Fruit fly (Drosophila melanogaster) whole organism, pupa: Measurements from ENCODE around the gene BCL7-like.

Source experiments
- CG10348 ChIP-seq: fragments of 200-800 bp; sonication (Bioruptor generic); IDR thresholded peaks from 2 replicates; pipeline ENCODE4 v1.3.6; 2022; ENCODE audit warnings: missing biosample characterization, missing genetic modification characterization
- CG14655 ChIP-seq: fragments of 200-800 bp; sonication (Bioruptor generic); optimal IDR thresholded peaks from 3 replicates; lab custom pipeline; 2017; ENCODE audit warnings: mild to moderate bottlenecking, missing biosample characterization, missing genetic modification reagents, missing genetic modification characterization
- CG32121 ChIP-seq: fragments of 200-800 bp; sonication (Bioruptor generic); IDR thresholded peaks from 2 replicates; pipeline ENCODE4 v1.3.6; 2022; ENCODE audit warnings: missing biosample characterization, missing genetic modification characterization
- CG4496 ChIP-seq: fragments of 200-800 bp; sonication (Bioruptor generic); IDR thresholded peaks from 3 replicates; pipeline ENCODE4 v1.3.6; 2022; ENCODE audit warnings: missing biosample characterization, missing genetic modification characterization
- CG8159 ChIP-seq: fragments of 200-800 bp; sonication (Bioruptor generic); optimal IDR thresholded peaks from 3 replicates; lab custom pipeline; 2018; ENCODE audit warnings: missing biosample characterization, mild to moderate bottlenecking, missing genetic modification characterization, moderate library complexity
- CG9948 ChIP-seq: fragments of 200-800 bp; sonication (Bioruptor generic); optimal IDR thresholded peaks from 2 replicates; lab custom pipeline; 2018; ENCODE audit warnings: missing biosample characterization, mild to moderate bottlenecking, missing genetic modification characterization, moderate library complexity
- D1 ChIP-seq: fragments of 200-800 bp; sonication (Bioruptor generic); optimal IDR thresholded peaks from 2 replicates; lab custom pipeline; 2018; ENCODE audit warnings: missing biosample characterization, mild to moderate bottlenecking, missing genetic modification characterization, moderate library complexity
- EcR ChIP-seq: fragments of 200-800 bp; sonication (Bioruptor generic); optimal IDR thresholded peaks from 3 replicates; lab custom pipeline; 2019; ENCODE audit warnings: missing biosample characterization, missing genetic modification characterization, mild to moderate bottlenecking, moderate library complexity, missing genetic modification reagents
- Pif1A ChIP-seq: fragments of 200-800 bp; sonication (Bioruptor generic); optimal IDR thresholded peaks from 3 replicates; lab custom pipeline; 2016; ENCODE audit warnings: missing biosample characterization, missing genetic modification characterization
- Snoo ChIP-seq: fragments of 200-800 bp; sonication (Bioruptor generic); optimal IDR thresholded peaks from 3 replicates; lab custom pipeline; 2017; ENCODE audit warnings: missing biosample characterization, mild to moderate bottlenecking, missing genetic modification characterization, inconsistent platforms
- fd96Ca ChIP-seq: fragments of 200-800 bp; sonication (Bioruptor generic); IDR thresholded peaks from 3 replicates; pipeline ENCODE4 v1.3.6; 2022; ENCODE audit warnings: missing biosample characterization, missing genetic modification characterization
- gl ChIP-seq: fragments of 200-800 bp; sonication (Bioruptor generic); optimal IDR thresholded peaks from 2 replicates; lab custom pipeline; 2018; ENCODE audit warnings: missing biosample characterization, mild to moderate bottlenecking, missing genetic modification characterization
- rn ChIP-seq: fragments of 200-800 bp; sonication (Bioruptor generic); IDR thresholded peaks from 2 replicates; pipeline ENCODE4 v1.3.6; 2022; ENCODE audit warnings: missing biosample characterization, missing genetic modification characterization

DNA sequence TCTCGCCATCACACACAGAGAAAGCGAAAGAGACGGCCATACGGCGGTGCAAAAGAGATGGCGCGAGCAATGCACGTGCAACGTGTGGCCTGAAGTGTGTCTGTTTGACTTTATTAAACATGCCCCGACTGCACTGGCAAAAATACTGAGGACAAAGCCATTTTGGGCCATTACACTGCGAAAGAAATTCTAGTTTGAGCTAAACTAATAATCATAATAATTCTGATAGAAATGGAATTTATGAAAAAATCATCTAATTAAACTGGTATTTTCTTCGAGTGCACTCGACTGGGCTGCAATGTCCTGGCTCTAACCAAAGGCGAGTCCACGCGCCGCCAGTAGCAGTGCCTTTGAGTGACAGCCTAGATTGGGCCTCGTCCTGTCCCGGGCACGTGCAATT is 44.6 kb downstream of the BCL7-like start:
- TF ChIP-seq CG9948 (tag; lab: Kevin White, UChicago): peak; percentile 35
- peak; percentile 36 for TF ChIP-seq Pif1A (GFP tag; lab: Kevin White, UChicago)
- TF ChIP-seq CG8159 (tag; lab: Kevin White, UChicago): peak; percentile 63
- peak; percentile 54 for TF ChIP-seq CG14655 (GFP tag; lab: Kevin White, UChicago)
- no peak for TF ChIP-seq D1 (tag; lab: Kevin White, UChicago)
- TF ChIP-seq gl (tag; lab: Kevin White, UChicago): no peak
- no peak for TF ChIP-seq CG10348 (GFP tag; lab: Robert Waterston, UW)
- no peak for TF ChIP-seq rn
- TF ChIP-seq Snoo (tag; lab: Kevin White, UChicago): peak; percentile 9
- TF ChIP-seq CG4496: peak; percentile 61
- TF ChIP-seq EcR (GFP tag; lab: Kevin White, UChicago): no peak
- 0 out of 2 replicates have a peak, but pooled peaks have one; percentile 42 for TF ChIP-seq CG32121 (GFP tag; lab: Robert Waterston, UW)
- peak; percentile 50; the same call in 1 of the 3 replicates for TF ChIP-seq fd96Ca (GFP tag; lab: Robert Waterston, UW)
